Fruit fly (Drosophila melanogaster) whole organism, embryonic: ENCODE data around the gene CG10177.

Source experiments
- ATbp ChIP-seq: fragments of 200-800 bp; sonication (Bioruptor generic); optimal IDR thresholded peaks from 2 replicates; lab custom pipeline; 2017; ENCODE audit warnings: missing biosample characterization, mild to moderate bottlenecking, missing genetic modification characterization, missing genetic modification reagents
- Adf1 ChIP-seq: fragments of 200-800 bp; sonication (Bioruptor generic); IDR thresholded peaks from 2 replicates; pipeline ENCODE4 v1.3.6; 2022; ENCODE audit warnings: missing biosample characterization, missing genetic modification characterization
- CG11560 ChIP-seq: fragments of 200-800 bp; sonication (Bioruptor generic); IDR thresholded peaks from 3 replicates; pipeline ENCODE4 v1.3.6; 2022; ENCODE audit warnings: missing biosample characterization, missing genetic modification characterization
- CG14441 ChIP-seq: fragments of 200-800 bp; sonication (Bioruptor generic); IDR thresholded peaks from 2 replicates; pipeline ENCODE4 v1.3.6; 2022; ENCODE audit warnings: missing biosample characterization, missing genetic modification characterization
- CG14710 ChIP-seq: fragments of 200-800 bp; sonication (Bioruptor generic); optimal IDR thresholded peaks from 3 replicates; lab custom pipeline; 2019; ENCODE audit warnings: missing biosample characterization, mild to moderate bottlenecking, missing genetic modification characterization, moderate library complexity
- CG16863 ChIP-seq: fragments of 200-800 bp; sonication (Bioruptor generic); optimal IDR thresholded peaks from 3 replicates; lab custom pipeline; 2016; ENCODE audit warnings: missing biosample characterization, missing genetic modification characterization
- CG17912 ChIP-seq: fragments of 200-800 bp; sonication (Bioruptor generic); optimal IDR thresholded peaks from 2 replicates; lab custom pipeline; 2018; ENCODE audit warnings: missing biosample characterization, mild to moderate bottlenecking, missing genetic modification characterization
- CG3163 ChIP-seq: fragments of 200-800 bp; sonication (Bioruptor generic); optimal IDR thresholded peaks from 3 replicates; lab custom pipeline; 2016; ENCODE audit warnings: missing biosample characterization, missing genetic modification characterization
- CG32532 ChIP-seq: fragments of 200-800 bp; sonication (Bioruptor generic); IDR thresholded peaks from 2 replicates; pipeline ENCODE4 v1.3.6; 2022; ENCODE audit warnings: missing biosample characterization, missing genetic modification characterization
- CG3995 ChIP-seq: fragments of 200-800 bp; sonication (Bioruptor generic); optimal IDR thresholded peaks from 3 replicates; lab custom pipeline; 2016; ENCODE audit warnings: missing biosample characterization, missing genetic modification characterization
- CG4282 ChIP-seq: fragments of 200-800 bp; sonication (Bioruptor generic); optimal IDR thresholded peaks from 2 replicates; lab custom pipeline; 2016; ENCODE audit warnings: missing biosample characterization, missing genetic modification characterization
- CG4360 ChIP-seq: fragments of 200-800 bp; sonication (Bioruptor generic); IDR thresholded peaks from 2 replicates; pipeline ENCODE4 v1.3.6; 2022; ENCODE audit warnings: missing biosample characterization, missing genetic modification characterization
- CG6175 ChIP-seq: fragments of 200-800 bp; sonication (Bioruptor generic); IDR thresholded peaks from 3 replicates; pipeline ENCODE4 v1.3.6; 2022; ENCODE audit warnings: missing biosample characterization, missing genetic modification characterization
- CG6254 ChIP-seq: fragments of 200-800 bp; sonication (Bioruptor generic); optimal IDR thresholded peaks from 3 replicates; lab custom pipeline; 2017; ENCODE audit warnings: mild to moderate bottlenecking, missing biosample characterization, missing genetic modification reagents, missing genetic modification characterization
- CG7556 ChIP-seq: fragments of 200-800 bp; sonication (Bioruptor generic); optimal IDR thresholded peaks from 2 replicates; lab custom pipeline; 2017; ENCODE audit warnings: missing biosample characterization, mild to moderate bottlenecking, missing genetic modification characterization
- CG7745 ChIP-seq: fragments of 200-800 bp; sonication (Bioruptor generic); optimal IDR thresholded peaks from 2 replicates; lab custom pipeline; 2018; ENCODE audit warnings: missing biosample characterization, mild to moderate bottlenecking, missing genetic modification characterization, moderate library complexity
- CG8359 ChIP-seq: fragments of 200-800 bp; sonication (Bioruptor generic); optimal IDR thresholded peaks from 2 replicates; lab custom pipeline; 2017; ENCODE audit warnings: missing biosample characterization, mild to moderate bottlenecking, missing genetic modification characterization, borderline replicate concordance
- CG9215 ChIP-seq: fragments of 200-800 bp; sonication (Bioruptor generic); IDR thresholded peaks from 2 replicates; pipeline ENCODE4 v1.3.6; 2022; ENCODE audit warnings: missing biosample characterization, missing genetic modification characterization
- Doc3 ChIP-seq: fragments of 200-800 bp; sonication (Bioruptor generic); IDR thresholded peaks from 3 replicates; pipeline ENCODE4 v1.3.6; 2022; ENCODE audit warnings: missing biosample characterization, missing genetic modification characterization; ENCODE audit not compliant: partially characterized antibody
- Hr78 ChIP-seq, 2 experiments: fragments of 200-800 bp in 1 of 2; fragments of >200 bp in 1 of 2; sonication (Bioruptor generic) in 1 of 2; optimal IDR thresholded peaks; 2 replicates each; lab custom pipeline; 2017 to 2019; ENCODE audit warnings: missing biosample characterization in 2 of 2, missing genetic modification characterization in 2 of 2, mild to moderate bottlenecking in 1 of 2, moderate library complexity in 1 of 2
- MESR4 ChIP-seq: fragments of 200-800 bp; sonication (Bioruptor generic); optimal IDR thresholded peaks from 2 replicates; lab custom pipeline; 2018; ENCODE audit warnings: missing biosample characterization, mild to moderate bottlenecking, missing genetic modification characterization, moderate library complexity
- Max ChIP-seq: fragments of 200-800 bp; sonication (Bioruptor generic); optimal IDR thresholded peaks from 2 replicates; lab custom pipeline; 2016; ENCODE audit warnings: missing biosample characterization, mild to moderate bottlenecking, missing genetic modification characterization
- NC2α ChIP-seq: fragments of 200-800 bp; sonication (Bioruptor generic); optimal IDR thresholded peaks from 2 replicates; lab custom pipeline; 2016; ENCODE audit warnings: missing biosample characterization, missing genetic modification characterization
- Neu2 ChIP-seq: fragments of 200-800 bp; sonication (Bioruptor generic); optimal IDR thresholded peaks from 3 replicates; lab custom pipeline; 2016; ENCODE audit warnings: missing biosample characterization, missing genetic modification characterization, borderline replicate concordance
- Nf-YC ChIP-seq: fragments of 200-800 bp; optimal IDR thresholded peaks from 3 replicates; lab custom pipeline; 2019; ENCODE audit warnings: missing biosample characterization, mild to moderate bottlenecking, missing genetic modification characterization, moderate library complexity
- Ptx1 ChIP-seq: fragments of 200-800 bp; sonication (Bioruptor generic); IDR thresholded peaks from 2 replicates; pipeline ENCODE4 v1.3.6; 2022; ENCODE audit warnings: missing biosample characterization, missing genetic modification characterization
- Side ChIP-seq: fragments of 200-800 bp; sonication (Bioruptor generic); optimal IDR thresholded peaks from 2 replicates; lab custom pipeline; 2016; ENCODE audit warnings: missing biosample characterization, missing genetic modification characterization
- Sox100B ChIP-seq: fragments of 200-800 bp; sonication (Bioruptor generic); optimal IDR thresholded peaks from 3 replicates; lab custom pipeline; 2018; ENCODE audit warnings: missing biosample characterization, mild to moderate bottlenecking, missing genetic modification characterization
- bab2 ChIP-seq: fragments of 200-800 bp; sonication (Bioruptor generic); optimal IDR thresholded peaks from 2 replicates; lab custom pipeline; 2016; ENCODE audit warnings: missing biosample characterization, missing genetic modification characterization
- chinmo ChIP-seq: fragments of 200-800 bp; sonication (Bioruptor generic); IDR thresholded peaks from 4 replicates; pipeline ENCODE4 v1.3.6; 2022; ENCODE audit warnings: missing biosample characterization, missing genetic modification characterization; ENCODE audit not compliant: partially characterized antibody
- disco-r ChIP-seq: fragments of 200-800 bp; sonication (Bioruptor generic); optimal IDR thresholded peaks from 2 replicates; lab custom pipeline; 2016; ENCODE audit warnings: missing biosample characterization, missing genetic modification characterization
- emc ChIP-seq: fragments of 200-800 bp; sonication (Bioruptor generic); optimal IDR thresholded peaks from 2 replicates; lab custom pipeline; 2016; ENCODE audit warnings: missing biosample characterization, missing genetic modification characterization
- ftz-f1 ChIP-seq: fragments of 200-800 bp; sonication (Bioruptor generic); optimal IDR thresholded peaks from 2 replicates; lab custom pipeline; 2016; ENCODE audit warnings: missing biosample characterization, missing genetic modification characterization
- gce ChIP-seq: fragments of 200-800 bp; sonication (Bioruptor generic); IDR thresholded peaks from 3 replicates; pipeline ENCODE4 v1.3.6; 2022; ENCODE audit warnings: missing biosample characterization, missing genetic modification characterization
- grn ChIP-seq: fragments of 200-800 bp; sonication (Bioruptor generic); optimal IDR thresholded peaks from 3 replicates; lab custom pipeline; 2017; ENCODE audit warnings: missing biosample characterization, missing genetic modification characterization
- gt ChIP-seq: fragments of 200-800 bp; sonication (Bioruptor generic); IDR thresholded peaks from 2 replicates; pipeline ENCODE4 v1.3.6; 2022; ENCODE audit warnings: missing biosample characterization, missing genetic modification characterization
- lov ChIP-seq, 2 experiments: fragments of 200-800 bp in 1 of 2; fragments of >200 bp in 1 of 2; sonication (Bioruptor generic) in 1 of 2; IDR thresholded peaks in 1 of 2; optimal IDR thresholded peaks in 1 of 2; 2 replicates in 1 of 2; 3 replicates in 1 of 2; pipeline versions ENCODE4 v1.3.6 to Lab custom; 2017 to 2022; ENCODE audit warnings: missing biosample characterization in 1 of 2, missing genetic modification characterization in 1 of 2
- nau ChIP-seq: fragments of 200-800 bp; sonication (Bioruptor generic); optimal IDR thresholded peaks from 3 replicates; lab custom pipeline; 2017; ENCODE audit warnings: missing biosample characterization, mild to moderate bottlenecking, missing genetic modification characterization, missing genetic modification reagents
- oc ChIP-seq: fragments of 200-800 bp; sonication (Bioruptor generic); optimal IDR thresholded peaks from 2 replicates; lab custom pipeline; 2018; ENCODE audit warnings: missing biosample characterization, mild to moderate bottlenecking, missing genetic modification characterization, moderate library complexity
- pnt ChIP-seq: fragments of 200-800 bp; sonication (Bioruptor generic); optimal IDR thresholded peaks from 3 replicates; lab custom pipeline; 2016; ENCODE audit warnings: missing biosample characterization, missing genetic modification characterization
- seq ChIP-seq: fragments of 200-800 bp; sonication (Bioruptor generic); IDR thresholded peaks from 2 replicates; pipeline ENCODE4 v1.3.6; 2022; ENCODE audit warnings: missing biosample characterization, missing genetic modification characterization
- sisA ChIP-seq: fragments of 200-800 bp; sonication (Bioruptor generic); IDR thresholded peaks from 2 replicates; pipeline ENCODE4 v1.3.6; 2022; ENCODE audit warnings: missing biosample characterization, missing genetic modification characterization
- slbo ChIP-seq: fragments of 200-800 bp; sonication (Bioruptor generic); IDR thresholded peaks from 2 replicates; pipeline ENCODE4 v1.3.6; 2022; ENCODE audit warnings: missing biosample characterization, missing genetic modification characterization
- so ChIP-seq: fragments of 200-800 bp; sonication (Bioruptor generic); IDR thresholded peaks from 3 replicates; pipeline ENCODE4 v1.3.6; 2022; ENCODE audit warnings: missing biosample characterization, missing genetic modification characterization
- sug ChIP-seq: fragments of 200-800 bp; optimal IDR thresholded peaks from 2 replicates; lab custom pipeline; 2019; ENCODE audit warnings: missing biosample characterization, mild to moderate bottlenecking, missing genetic modification characterization, moderate library complexity
- trh ChIP-seq: fragments of 200-800 bp; sonication (Bioruptor generic); optimal IDR thresholded peaks from 2 replicates; lab custom pipeline; 2016; ENCODE audit warnings: missing biosample characterization, missing genetic modification characterization
- vvl ChIP-seq: fragments of 200-800 bp; sonication (Bioruptor generic); IDR thresholded peaks from 2 replicates; pipeline ENCODE4 v1.3.6; 2022; ENCODE audit warnings: missing biosample characterization, missing genetic modification characterization
- yki ChIP-seq: fragments of >200 bp; optimal IDR thresholded peaks from 3 replicates; lab custom pipeline; 2018
- z ChIP-seq: fragments of 200-800 bp; sonication (Bioruptor generic); IDR thresholded peaks from 3 replicates; pipeline ENCODE4 v1.3.6; 2022; ENCODE audit warnings: missing biosample characterization, missing genetic modification characterization

CG10177 gene

DNA sequence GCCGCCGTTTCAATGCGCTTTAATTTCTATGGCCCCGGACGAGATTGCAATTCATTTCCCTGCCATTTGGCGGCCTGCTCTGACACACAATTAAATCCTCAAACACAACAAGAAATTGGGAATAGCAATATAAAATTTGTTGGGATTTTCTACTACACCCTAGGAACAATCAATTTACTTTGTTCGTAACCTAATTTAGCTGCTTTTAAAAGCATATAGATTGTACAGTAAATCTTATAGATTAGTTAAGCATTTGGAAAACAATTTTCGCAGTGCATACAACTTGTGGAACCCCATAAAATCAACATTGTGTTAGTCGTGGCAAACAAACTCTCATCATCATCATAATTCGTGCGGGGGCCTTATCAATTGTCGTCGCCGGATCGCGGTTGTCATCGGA, 45.3 kb downstream of the CG10177 start:
- no peak for TF ChIP-seq trh
- TF ChIP-seq grn, result no peak
- no peak for TF ChIP-seq CG8359
- no peak for TF ChIP-seq sisA
- TF ChIP-seq lov (optimal IDR thresholded peaks at IDR 0.05; lab: Kevin White, UChicago), result no peak
- TF ChIP-seq lov (GFP tag; IDR thresholded peaks at IDR 0.05; lab: Robert Waterston, UW), result no peak
- TF ChIP-seq CG6254 (GFP tag; lab: Kevin White, UChicago), result no peak
- no peak for TF ChIP-seq CG16863 (GFP tag; lab: Kevin White, UChicago)
- TF ChIP-seq gt, result no peak
- TF ChIP-seq CG4282, result no peak
- no peak for TF ChIP-seq Hr78 (GFP tag; optimal IDR thresholded peaks at IDR 0.05; lab: Kevin White, UChicago)
- TF ChIP-seq Sox100B (GFP tag; lab: Kevin White, UChicago), result no peak
- TF ChIP-seq CG9215 (GFP tag; lab: Robert Waterston, UW), result no peak
- no peak for TF ChIP-seq CG32532
- no peak for TF ChIP-seq gce (GFP tag; lab: Robert Waterston, UW)

DNA sequence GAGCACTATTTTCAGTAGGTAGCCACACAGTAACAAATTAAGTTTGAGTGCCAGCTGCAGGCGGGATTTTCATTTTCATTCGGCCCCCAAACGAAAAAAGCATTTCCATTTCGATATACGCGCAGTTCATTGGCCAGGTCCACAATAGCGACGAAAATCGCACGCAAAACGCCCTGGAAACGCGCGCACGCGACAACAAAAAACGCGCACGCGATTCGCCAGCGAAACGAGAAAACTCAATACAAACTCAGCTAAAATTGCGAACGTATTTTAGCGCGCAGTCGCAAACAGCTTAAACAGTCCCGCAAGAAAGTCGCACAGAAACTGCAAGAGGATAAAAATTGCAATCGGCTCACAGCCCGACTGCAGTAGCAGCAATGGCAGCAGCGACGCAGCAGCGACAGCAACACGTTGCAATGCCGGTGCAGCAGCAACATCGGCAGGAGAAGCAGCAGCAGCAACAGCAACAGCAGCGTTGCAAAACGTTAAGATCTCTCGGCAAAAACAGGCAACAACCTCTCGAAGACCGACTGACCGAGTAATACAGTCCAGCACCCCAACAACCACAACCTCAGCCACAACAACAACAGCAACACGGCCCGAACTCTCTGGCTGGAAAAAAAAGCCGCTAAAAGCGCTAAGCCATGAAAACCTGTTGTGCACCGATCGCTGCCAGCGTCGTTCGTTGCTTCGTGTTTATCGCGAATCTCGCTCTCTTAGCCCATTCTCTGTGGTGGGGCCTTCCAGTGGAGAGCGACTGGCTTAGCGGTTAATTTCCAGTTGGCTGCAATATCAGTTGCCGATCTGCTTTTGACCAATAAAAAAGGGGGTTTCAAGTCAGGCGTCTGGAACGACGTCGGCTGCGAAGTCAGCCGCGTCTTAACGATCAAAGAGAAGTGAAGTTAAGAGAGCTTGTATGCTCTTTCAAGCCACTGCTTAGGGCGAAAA, 49.1 kb downstream of the CG10177 start, which contains the start of gene CG4374:
TSS of gene CG4374 (minus strand) at position 268 of the 948 bp plus-strand sequence.
- TF ChIP-seq Max (GFP tag; lab: Kevin White, UChicago), result no peak
- 0 out of 2 replicates have a peak, but pooled peaks have one; percentile 34 for TF ChIP-seq vvl (GFP tag; lab: Robert Waterston, UW)
- peak; percentile 49 for TF ChIP-seq oc
- TF ChIP-seq emc (GFP tag; lab: Kevin White, UChicago), result no peak
- 0 out of 3 replicates have a peak, but pooled peaks have one; percentile 34 for TF ChIP-seq CG11560
- no peak for TF ChIP-seq z
- TF ChIP-seq disco-r, result no peak
- TF ChIP-seq Ptx1 (GFP tag; lab: Robert Waterston, UW), result no peak
- TF ChIP-seq CG7556 (GFP tag; lab: Kevin White, UChicago), result no peak
- TF ChIP-seq CG3163 (GFP tag; lab: Kevin White, UChicago), result peak; percentile 85
- TF ChIP-seq ftz-f1 (GFP tag; lab: Kevin White, UChicago), result no peak
- TF ChIP-seq Hr78 (GFP tag; optimal IDR thresholded peaks at IDR 0.05; lab: Kevin White, UChicago), result no peak
- TF ChIP-seq Neu2 (GFP tag; lab: Kevin White, UChicago), result no peak
- no peak for TF ChIP-seq Doc3 (GFP tag; lab: Robert Waterston, UW)
- TF ChIP-seq sug, result no peak
- no peak for TF ChIP-seq CG7745 (tag; lab: Kevin White, UChicago)
- no peak for TF ChIP-seq ATbp (GFP tag; lab: Kevin White, UChicago)
- TF ChIP-seq NC2α (GFP tag; lab: Kevin White, UChicago), result no peak
- no peak for TF ChIP-seq seq (GFP tag; lab: Robert Waterston, UW)
- TF ChIP-seq slbo, result no peak
- peak; percentile 92 for TF ChIP-seq Nf-YC (tag; lab: Kevin White, UChicago)
- TF ChIP-seq CG6175 (GFP tag; lab: Robert Waterston, UW), result no peak
- TF ChIP-seq nau (GFP tag; lab: Kevin White, UChicago), result no peak
- peak; percentile 62 for TF ChIP-seq CG4360 (GFP tag; lab: Robert Waterston, UW)
- TF ChIP-seq Adf1 (GFP tag; lab: Robert Waterston, UW), result peak; percentile 62; the same call in 1 of the 2 replicates
- TF ChIP-seq CG17912 (GFP tag; lab: Kevin White, UChicago), result no peak
- no peak for TF ChIP-seq CG9215 (GFP tag; lab: Robert Waterston, UW)
- no peak for TF ChIP-seq yki (lab: Kevin White, UChicago)
- TF ChIP-seq CG14441 (GFP tag; lab: Robert Waterston, UW), result no peak
- TF ChIP-seq pnt (GFP tag; lab: Kevin White, UChicago), result no peak
- TF ChIP-seq CG14710 (tag; lab: Kevin White, UChicago), result no peak
- TF ChIP-seq CG3995 (GFP tag; lab: Kevin White, UChicago), result no peak
- TF ChIP-seq Side, result no peak
- TF ChIP-seq MESR4 (GFP tag; lab: Kevin White, UChicago), result no peak
- TF ChIP-seq so, result no peak
- TF ChIP-seq bab2 (GFP tag; lab: Kevin White, UChicago), result no peak
- TF ChIP-seq chinmo (GFP tag; lab: Robert Waterston, UW), result peak; percentile 91; the same call in 3 of the 4 replicates
